Worm (Caenorhabditis elegans) whole organism, L1 larva: Measurements from ENCODE around the gene dhs-17.
"Not testable (repeated sequence)": the region's sequence is repeated elsewhere in the genome, so short reads cannot be mapped to it uniquely, and the experiment has no call there.

ENCODE experiments used
- C34B4.2 ChIP-seq: sonication (generic microtip); optimal IDR thresholded peaks from 2 replicates; lab custom pipeline; 2017; ENCODE audit warnings: mild to moderate bottlenecking, missing genetic modification characterization, missing compliant biosample characterization
- F16B12.6 ChIP-seq: fragments of 150-350 bp; optimal IDR thresholded peaks from 2 replicates; lab custom pipeline; 2014; ENCODE audit warnings: missing biosample characterization, missing genetic modification characterization
- Y116A8C.19 ChIP-seq: sonication (generic microtip); optimal IDR thresholded peaks from 2 replicates; lab custom pipeline; 2016; ENCODE audit warnings: missing compliant biosample characterization, missing genetic modification characterization, borderline replicate concordance
- aha-1 ChIP-seq: fragments of 150-350 bp; optimal IDR thresholded peaks from 2 replicates; lab custom pipeline; 2014; ENCODE audit warnings: missing biosample characterization, missing genetic modification characterization
- aly-2 ChIP-seq: fragments of 150-350 bp; optimal IDR thresholded peaks from 2 replicates; lab custom pipeline; 2014; ENCODE audit warnings: missing biosample characterization, missing genetic modification characterization
- ama-1 ChIP-seq: fragments of 150-350 bp; optimal IDR thresholded peaks from 2 replicates; lab custom pipeline; 2014
- ceh-63 ChIP-seq: fragments of 200-800 bp; sonication (Bioruptor generic); optimal IDR thresholded peaks from 2 replicates; lab custom pipeline; 2018; ENCODE audit warnings: mild to moderate bottlenecking, missing genetic modification characterization, missing compliant biosample characterization
- ceh-82 ChIP-seq, 3 experiments: fragments of 150-350 bp in 1 of 3; sonication (generic microtip) in 2 of 3; optimal IDR thresholded peaks; 2 replicates each; lab custom pipeline; 2014 to 2017; ENCODE audit warnings: missing biosample characterization in 3 of 3, missing genetic modification characterization in 3 of 3
- ceh-90 ChIP-seq: sonication (generic microtip); optimal IDR thresholded peaks from 2 replicates; lab custom pipeline; 2016; ENCODE audit warnings: missing genetic modification characterization, missing compliant biosample characterization
- dpl-1 ChIP-seq, 3 experiments: fragments of 150-350 bp in 2 of 3; sonication (generic microtip) in 1 of 3; optimal IDR thresholded peaks; 2 replicates each; lab custom pipeline; 2014 to 2017; ENCODE audit warnings: missing biosample characterization in 3 of 3, missing genetic modification characterization in 3 of 3, missing genetic modification reagents in 3 of 3
- dsc-1 ChIP-seq: sonication (generic microtip); optimal IDR thresholded peaks from 2 replicates; lab custom pipeline; 2016; ENCODE audit warnings: mild to moderate bottlenecking, missing genetic modification characterization, missing compliant biosample characterization
- efl-1 ChIP-seq, 4 experiments: fragments of 150-350 bp; optimal IDR thresholded peaks in 3 of 4; peaks in 1 of 4; 1 replicate in 1 of 4; 2 replicates in 3 of 4; lab custom pipeline; 2014; ENCODE audit warnings: missing biosample characterization in 2 of 4, missing genetic modification characterization in 2 of 4, missing genetic modification reagents in 2 of 4
- elt-2 ChIP-seq: sonication (generic microtip); optimal IDR thresholded peaks from 2 replicates; lab custom pipeline; 2016; ENCODE audit warnings: missing genetic modification characterization, mild to moderate bottlenecking, inconsistent platforms, missing compliant biosample characterization, missing genetic modification reagents
- fkh-8 ChIP-seq: sonication (generic microtip); optimal IDR thresholded peaks from 2 replicates; lab custom pipeline; 2016; ENCODE audit warnings: mild to moderate bottlenecking, missing genetic modification characterization, missing compliant biosample characterization
- grh-1 ChIP-seq: fragments of 200-800 bp; sonication (Bioruptor generic); IDR thresholded peaks from 2 replicates; pipeline ENCODE4 v1.3.6; 2022; ENCODE audit warnings: missing genetic modification reagents, missing genetic modification characterization, missing compliant biosample characterization
- hlh-17 ChIP-seq: fragments of 200-800 bp; sonication (Bioruptor generic); optimal IDR thresholded peaks from 2 replicates; lab custom pipeline; 2018; ENCODE audit warnings: missing genetic modification characterization, mild to moderate bottlenecking, missing compliant biosample characterization, moderate library complexity, borderline replicate concordance
- hpl-2 ChIP-seq: fragments of 150-350 bp; optimal IDR thresholded peaks from 2 replicates; lab custom pipeline; 2014; ENCODE audit warnings: missing biosample characterization, missing genetic modification reagents, missing genetic modification characterization
- irx-1 ChIP-seq: sonication (generic microtip); optimal IDR thresholded peaks from 2 replicates; lab custom pipeline; 2016; ENCODE audit warnings: missing genetic modification characterization, missing compliant biosample characterization
- isw-1 ChIP-seq: fragments of 200-800 bp; sonication (Bioruptor generic); IDR thresholded peaks from 2 replicates; pipeline ENCODE4 v1.3.6; 2022; ENCODE audit warnings: missing genetic modification characterization, missing compliant biosample characterization
- lin-13 ChIP-seq: fragments of 150-350 bp; optimal IDR thresholded peaks from 2 replicates; lab custom pipeline; 2014; ENCODE audit warnings: missing biosample characterization, missing genetic modification reagents, missing genetic modification characterization
- lin-14 ChIP-seq: fragments of 200-800 bp; sonication (Bioruptor generic); optimal IDR thresholded peaks from 2 replicates; lab custom pipeline; 2018; ENCODE audit warnings: mild to moderate bottlenecking, missing genetic modification characterization, moderate library complexity, missing compliant biosample characterization
- lin-15B ChIP-seq: fragments of 150-350 bp; sonication (generic microtip); optimal IDR thresholded peaks from 3 replicates; lab custom pipeline; 2014; ENCODE audit warnings: missing biosample characterization, missing genetic modification characterization
- lin-35 ChIP-seq, 2 experiments: fragments of 150-350 bp; optimal IDR thresholded peaks; 2 replicates each; lab custom pipeline; 2014; ENCODE audit warnings: missing biosample characterization in 2 of 2, missing genetic modification characterization in 2 of 2, missing genetic modification reagents in 2 of 2
- lin-39 ChIP-seq: fragments of 150-350 bp; optimal IDR thresholded peaks from 2 replicates; lab custom pipeline; 2014; ENCODE audit warnings: missing biosample characterization, missing genetic modification reagents, missing genetic modification characterization
- mab-9 ChIP-seq: fragments of 200-800 bp; sonication (Bioruptor generic); IDR thresholded peaks from 2 replicates; pipeline ENCODE4 v1.3.6; 2022; ENCODE audit warnings: missing genetic modification reagents, missing genetic modification characterization, missing compliant biosample characterization
- nhr-11 ChIP-seq: fragments of 150-350 bp; optimal IDR thresholded peaks from 2 replicates; lab custom pipeline; 2014; ENCODE audit warnings: missing biosample characterization, missing genetic modification characterization
- nhr-12 ChIP-seq: sonication (generic microtip); optimal IDR thresholded peaks from 2 replicates; lab custom pipeline; 2017; ENCODE audit warnings: missing biosample characterization, missing genetic modification characterization
- nhr-28 ChIP-seq: fragments of 150-350 bp; optimal IDR thresholded peaks from 2 replicates; lab custom pipeline; 2014; ENCODE audit warnings: missing biosample characterization, missing genetic modification characterization
- nhr-47 ChIP-seq: sonication (generic microtip); optimal IDR thresholded peaks from 2 replicates; lab custom pipeline; 2016; ENCODE audit warnings: mild to moderate bottlenecking, missing genetic modification characterization, moderate library complexity, missing compliant biosample characterization
- nhr-71 ChIP-seq: sonication (generic microtip); optimal IDR thresholded peaks from 2 replicates; lab custom pipeline; 2016; ENCODE audit warnings: mild to moderate bottlenecking, missing genetic modification characterization, moderate library complexity, missing compliant biosample characterization
- nhr-77 ChIP-seq: fragments of 150-350 bp; optimal IDR thresholded peaks from 2 replicates; lab custom pipeline; 2014; ENCODE audit warnings: missing biosample characterization, missing genetic modification characterization
- pqm-1 ChIP-seq: sonication (generic microtip); optimal IDR thresholded peaks from 3 replicates; lab custom pipeline; 2017; ENCODE audit warnings: missing biosample characterization, missing genetic modification characterization
- snu-23 ChIP-seq: sonication (generic microtip); optimal IDR thresholded peaks from 2 replicates; lab custom pipeline; 2016; ENCODE audit warnings: missing genetic modification characterization, missing compliant biosample characterization
- sox-4 ChIP-seq: sonication (generic microtip); optimal IDR thresholded peaks from 2 replicates; lab custom pipeline; 2016; ENCODE audit warnings: missing genetic modification characterization, missing compliant biosample characterization
- swsn-7 ChIP-seq: sonication (generic microtip); optimal IDR thresholded peaks from 2 replicates; lab custom pipeline; 2016; ENCODE audit warnings: missing genetic modification characterization, missing compliant biosample characterization
- tlp-1 ChIP-seq: fragments of 150-350 bp; optimal IDR thresholded peaks from 2 replicates; lab custom pipeline; 2014; ENCODE audit warnings: missing biosample characterization, missing genetic modification characterization
- unc-30 ChIP-seq: sonication (generic microtip); optimal IDR thresholded peaks from 2 replicates; lab custom pipeline; 2017; ENCODE audit warnings: missing biosample characterization, missing genetic modification characterization
- unc-86 ChIP-seq: sonication (generic microtip); optimal IDR thresholded peaks from 2 replicates; lab custom pipeline; 2016; ENCODE audit warnings: missing genetic modification characterization, missing compliant biosample characterization
- unc-98 ChIP-seq: fragments of 200-800 bp; sonication (Bioruptor generic); IDR thresholded peaks from 2 replicates; pipeline ENCODE4 v1.3.6; 2022; ENCODE audit warnings: missing genetic modification characterization, missing compliant biosample characterization
- vab-15 ChIP-seq: sonication (generic microtip); optimal IDR thresholded peaks from 2 replicates; lab custom pipeline; 2017; ENCODE audit warnings: missing genotype, mild to moderate bottlenecking, missing genetic modification characterization, missing compliant biosample characterization
- xbp-1 ChIP-seq: sonication (generic microtip); optimal IDR thresholded peaks from 2 replicates; lab custom pipeline; 2016; ENCODE audit warnings: missing genetic modification characterization, missing compliant biosample characterization
- zip-4 ChIP-seq: fragments of 200-800 bp; sonication (Bioruptor generic); optimal IDR thresholded peaks from 2 replicates; lab custom pipeline; 2018; ENCODE audit warnings: mild to moderate bottlenecking, missing genetic modification characterization, moderate library complexity, missing compliant biosample characterization

dhs-17 gene

ce11 chrV:6034714-6035113, at the start of gene dhs-17:
Gene dhs-17 (minus strand): TSS chrV:6034814.
- TF ChIP-seq lin-39 (tag; lab: Kevin White, UChicago) (no peak), unc-98 (GFP tag; lab: Robert Waterston, UW) (no peak), nhr-47 (no peak), ama-1 (no peak), zip-4 (no peak), Y116A8C.19 (tag; lab: Kevin White, UChicago) (no peak), unc-30 (tag; lab: Kevin White, UChicago) (no peak), irx-1 (no peak), nhr-71 (tag; lab: Kevin White, UChicago) (no peak), dpl-1 (GFP tag; optimal IDR thresholded peaks at IDR 0.05; lab: Kevin White, UChicago) (no peak), ceh-82 (tag; optimal IDR thresholded peaks at IDR 0.05; lab: Kevin White, UChicago) (no peak), dsc-1 (tag; lab: Kevin White, UChicago) (no peak), nhr-12 (tag; lab: Kevin White, UChicago) (no peak), F16B12.6 (tag; lab: Kevin White, UChicago) (no peak), xbp-1 (tag; lab: Kevin White, UChicago) (no peak)

ce11 chrV:6069968-6070367, 35.4 kb upstream of the dhs-17 start, which contains the start of gene fbxa-214:
Gene fbxa-214 (minus strand): TSS chrV:6070068.
- TF ChIP-seq ceh-90, lin-15B, elt-2 (tag; lab: Kevin White, UChicago): not testable (repeated sequence)

- no peak for TF ChIP-seq nhr-77 (tag; lab: Kevin White, UChicago)
- peak; percentile 21 for TF ChIP-seq nhr-11 (tag; lab: Kevin White, UChicago)
- no peak for TF ChIP-seq lin-35 (GFP tag; optimal IDR thresholded peaks at IDR 0.05; lab: Kevin White, UChicago)
- TF ChIP-seq sox-4 (tag; lab: Kevin White, UChicago) = peak; percentile 54
- TF ChIP-seq ama-1 = no peak
- no peak for TF ChIP-seq hpl-2 (GFP tag; lab: Kevin White, UChicago)
- TF ChIP-seq lin-14 (GFP tag; lab: Kevin White, UChicago) = no peak
- peak; percentile 80 for TF ChIP-seq fkh-8
- no peak for TF ChIP-seq unc-86 (tag; lab: Kevin White, UChicago)
- TF ChIP-seq vab-15 (tag; lab: Kevin White, UChicago) = no peak
- TF ChIP-seq nhr-28 = no peak
Observed at ce11 chrV:6067112-6067511, 32.5 kb upstream of the dhs-17 start, which contains the start of gene srh-10. Gene srh-10 (minus strand): TSS chrV:6067140.

ce11 chrV:6063330-6063729, 28.7 kb upstream of the dhs-17 start, which contains the start of gene Y38A10A.2:
Gene Y38A10A.2 (minus strand): TSS chrV:6063430.
- TF ChIP-seq pqm-1 (tag; lab: Kevin White, UChicago) (no peak), irx-1 (no peak), efl-1 (optimal IDR thresholded peaks at IDR 0.05; lab: Kevin White, UChicago) (no peak), efl-1 (GFP tag; optimal IDR thresholded peaks at IDR 0.05 in 1 of 2; lab: Kevin White, UChicago) (peak in 1 of 2 experiments; percentile 76)

ce11 chrV:6055289-6055688, 20.7 kb upstream of the dhs-17 start, which contains the start of gene srd-20:
Gene srd-20 (plus strand): TSS chrV:6055589.
- TF ChIP-seq C34B4.2 (tag; lab: Kevin White, UChicago) (no peak), ama-1 (no peak), snu-23 (GFP tag; lab: Kevin White, UChicago) (no peak)

ce11 chrV:6053188-6053687, 18.6 kb upstream of the dhs-17 start, which contains the start of gene seip-1:
Gene seip-1 (minus strand): TSS chrV:6053238.
- TF ChIP-seq mab-9 (GFP tag; lab: Robert Waterston, UW) (peak; percentile 56), xbp-1 (tag; lab: Kevin White, UChicago) (peak; percentile 90), irx-1 (peak; percentile 70), isw-1 (GFP tag; lab: Robert Waterston, UW) (peak; percentile 69), swsn-7 (tag; lab: Kevin White, UChicago) (peak; percentile 85), grh-1 (GFP tag; lab: Robert Waterston, UW) (no peak), Y116A8C.19 (tag; lab: Kevin White, UChicago) (no peak), ceh-63 (no peak), hlh-17 (no peak), aha-1 (tag; lab: Kevin White, UChicago) (no peak), tlp-1 (tag; lab: Kevin White, UChicago) (no peak), snu-23 (GFP tag; lab: Kevin White, UChicago) (peak; percentile 91), lin-13 (peak; percentile 72), sox-4 (tag; lab: Kevin White, UChicago) (no peak), aly-2 (tag; lab: Kevin White, UChicago) (no peak), dsc-1 (tag; lab: Kevin White, UChicago) (peak; percentile 51), ama-1 (peak; percentile 43)
